Worm (Caenorhabditis elegans) whole organism, early embryonic: ENCODE results near the gene Y51B9A.7.

Experiments
- ama-1 ChIP-seq: fragments of 150-350 bp; optimal IDR thresholded peaks from 2 replicates; lab custom pipeline; 2014
- ceh-36 ChIP-seq: sonication (generic microtip); optimal IDR thresholded peaks from 2 replicates; lab custom pipeline; 2016; ENCODE audit warnings: missing genetic modification characterization, inconsistent platforms, missing compliant biosample characterization
- flt-1 ChIP-seq: fragments of 200-800 bp; sonication (Bioruptor generic); IDR thresholded peaks from 2 replicates; pipeline ENCODE4 v1.3.6; 2022; ENCODE audit warnings: missing genetic modification characterization, missing compliant biosample characterization
- hmg-4 ChIP-seq: fragments of 200-800 bp; sonication (Bioruptor generic); optimal IDR thresholded peaks from 2 replicates; lab custom pipeline; 2018; ENCODE audit warnings: mild to moderate bottlenecking, missing genetic modification characterization, missing compliant biosample characterization
- hnd-1 ChIP-seq: sonication (generic microtip); optimal IDR thresholded peaks from 2 replicates; lab custom pipeline; 2016; ENCODE audit warnings: missing genetic modification characterization, missing compliant biosample characterization
- pes-1 ChIP-seq: fragments of 200-800 bp; sonication (Bioruptor generic); IDR thresholded peaks from 2 replicates; pipeline ENCODE4 v1.3.6; 2022; ENCODE audit warnings: missing genetic modification reagents, missing genetic modification characterization, missing compliant biosample characterization
- tra-4 ChIP-seq: sonication (generic microtip); optimal IDR thresholded peaks from 2 replicates; lab custom pipeline; 2017; ENCODE audit warnings: missing genetic modification characterization, missing compliant biosample characterization

ce11 chrII:9438227-9438626 lies 38.4 kb downstream of the Y51B9A.7 start, which contains the start of gene chil-13:
- TF ChIP-seq hnd-1 (tag; lab: Kevin White, UChicago) (no peak), hmg-4 (GFP tag; lab: Kevin White, UChicago) (no peak), pes-1 (GFP tag; lab: Robert Waterston, UW) (no peak), ceh-36 (no peak), ama-1 (lab: Kevin White, UChicago) (no peak), flt-1 (GFP tag; lab: Robert Waterston, UW) (no peak), tra-4 (tag; lab: Kevin White, UChicago) (no peak)
